Worm (Caenorhabditis elegans) whole organism, L1 larva: Measurements from ENCODE around the gene T04A11.4.

Experiments
- C04F5.9 ChIP-seq: sonication (generic microtip); optimal IDR thresholded peaks from 2 replicates; lab custom pipeline; 2016; ENCODE audit warnings: missing genetic modification characterization, missing compliant biosample characterization
- C16A3.4 ChIP-seq: fragments of 150-350 bp; optimal IDR thresholded peaks from 2 replicates; lab custom pipeline; 2014; ENCODE audit warnings: missing biosample characterization, missing genetic modification characterization
- F16B12.6 ChIP-seq: fragments of 150-350 bp; optimal IDR thresholded peaks from 2 replicates; lab custom pipeline; 2014; ENCODE audit warnings: missing biosample characterization, missing genetic modification characterization
- Y116A8C.19 ChIP-seq: sonication (generic microtip); optimal IDR thresholded peaks from 2 replicates; lab custom pipeline; 2016; ENCODE audit warnings: missing compliant biosample characterization, missing genetic modification characterization, borderline replicate concordance
- aha-1 ChIP-seq: fragments of 150-350 bp; optimal IDR thresholded peaks from 2 replicates; lab custom pipeline; 2014; ENCODE audit warnings: missing biosample characterization, missing genetic modification characterization
- alr-1 ChIP-seq: fragments of 200-800 bp; sonication (Bioruptor generic); optimal IDR thresholded peaks from 2 replicates; lab custom pipeline; 2018; ENCODE audit warnings: borderline replicate concordance, mild to moderate bottlenecking, missing genetic modification characterization, missing compliant biosample characterization
- blmp-1 ChIP-seq: fragments of 150-350 bp; optimal IDR thresholded peaks from 2 replicates; lab custom pipeline; 2014; ENCODE audit warnings: missing biosample characterization, missing genetic modification characterization
- ceh-82 ChIP-seq, 3 experiments: fragments of 150-350 bp in 1 of 3; sonication (generic microtip) in 2 of 3; optimal IDR thresholded peaks; 2 replicates each; lab custom pipeline; 2014 to 2017; ENCODE audit warnings: missing biosample characterization in 3 of 3, missing genetic modification characterization in 3 of 3
- ceh-90 ChIP-seq: sonication (generic microtip); optimal IDR thresholded peaks from 2 replicates; lab custom pipeline; 2016; ENCODE audit warnings: missing genetic modification characterization, missing compliant biosample characterization
- ces-1 ChIP-seq: fragments of 150-350 bp; optimal IDR thresholded peaks from 2 replicates; lab custom pipeline; 2014; ENCODE audit warnings: missing biosample characterization, missing genetic modification reagents, missing genetic modification characterization
- dsc-1 ChIP-seq: sonication (generic microtip); optimal IDR thresholded peaks from 2 replicates; lab custom pipeline; 2016; ENCODE audit warnings: mild to moderate bottlenecking, missing genetic modification characterization, missing compliant biosample characterization
- efl-3 ChIP-seq: fragments of 200-800 bp; sonication (Bioruptor generic); optimal IDR thresholded peaks from 2 replicates; lab custom pipeline; 2018; ENCODE audit warnings: mild to moderate bottlenecking, missing genetic modification characterization, missing compliant biosample characterization
- elt-2 ChIP-seq: sonication (generic microtip); optimal IDR thresholded peaks from 2 replicates; lab custom pipeline; 2016; ENCODE audit warnings: missing genetic modification characterization, mild to moderate bottlenecking, inconsistent platforms, missing compliant biosample characterization, missing genetic modification reagents
- elt-3 ChIP-seq, 6 experiments: fragments of 150-350 bp in 1 of 6; sonication (generic microtip); optimal IDR thresholded peaks; 2 replicates each; lab custom pipeline; 2017 to 2018; ENCODE audit warnings: missing biosample characterization in 6 of 6, missing genetic modification characterization in 6 of 6, inconsistent platforms in 1 of 6
- ets-5 ChIP-seq: fragments of 200-800 bp; sonication (Bioruptor generic); IDR thresholded peaks from 2 replicates; pipeline ENCODE4 v1.3.6; 2022; ENCODE audit warnings: missing genetic modification characterization, missing compliant biosample characterization
- fkh-10 ChIP-seq: sonication (generic microtip); optimal IDR thresholded peaks from 2 replicates; lab custom pipeline; 2017; ENCODE audit warnings: missing biosample characterization, missing genetic modification reagents, missing genetic modification characterization
- fkh-4 ChIP-seq: sonication (generic microtip); optimal IDR thresholded peaks from 2 replicates; lab custom pipeline; 2016; ENCODE audit warnings: missing compliant biosample characterization, missing genetic modification characterization, borderline replicate concordance
- fkh-8 ChIP-seq: sonication (generic microtip); optimal IDR thresholded peaks from 2 replicates; lab custom pipeline; 2016; ENCODE audit warnings: mild to moderate bottlenecking, missing genetic modification characterization, missing compliant biosample characterization
- fos-1 ChIP-seq: fragments of 150-350 bp; optimal IDR thresholded peaks from 2 replicates; lab custom pipeline; 2014; ENCODE audit warnings: missing biosample characterization, missing genetic modification characterization
- hlh-17 ChIP-seq: fragments of 200-800 bp; sonication (Bioruptor generic); optimal IDR thresholded peaks from 2 replicates; lab custom pipeline; 2018; ENCODE audit warnings: missing genetic modification characterization, mild to moderate bottlenecking, missing compliant biosample characterization, moderate library complexity, borderline replicate concordance
- hlh-4 ChIP-seq: sonication (generic microtip); optimal IDR thresholded peaks from 2 replicates; lab custom pipeline; 2016; ENCODE audit warnings: mild to moderate bottlenecking, missing genetic modification characterization, missing compliant biosample characterization
- hpl-2 ChIP-seq: fragments of 150-350 bp; optimal IDR thresholded peaks from 2 replicates; lab custom pipeline; 2014; ENCODE audit warnings: missing biosample characterization, missing genetic modification reagents, missing genetic modification characterization
- irx-1 ChIP-seq: sonication (generic microtip); optimal IDR thresholded peaks from 2 replicates; lab custom pipeline; 2016; ENCODE audit warnings: missing genetic modification characterization, missing compliant biosample characterization
- isw-1 ChIP-seq: fragments of 200-800 bp; sonication (Bioruptor generic); IDR thresholded peaks from 2 replicates; pipeline ENCODE4 v1.3.6; 2022; ENCODE audit warnings: missing genetic modification characterization, missing compliant biosample characterization
- jun-1 ChIP-seq: fragments of 150-350 bp; optimal IDR thresholded peaks from 2 replicates; lab custom pipeline; 2014; ENCODE audit warnings: missing biosample characterization, missing genetic modification reagents, missing genetic modification characterization
- lin-14 ChIP-seq: fragments of 200-800 bp; sonication (Bioruptor generic); optimal IDR thresholded peaks from 2 replicates; lab custom pipeline; 2018; ENCODE audit warnings: mild to moderate bottlenecking, missing genetic modification characterization, moderate library complexity, missing compliant biosample characterization
- lin-15B ChIP-seq: fragments of 150-350 bp; sonication (generic microtip); optimal IDR thresholded peaks from 3 replicates; lab custom pipeline; 2014; ENCODE audit warnings: missing biosample characterization, missing genetic modification characterization
- mab-9 ChIP-seq: fragments of 200-800 bp; sonication (Bioruptor generic); IDR thresholded peaks from 2 replicates; pipeline ENCODE4 v1.3.6; 2022; ENCODE audit warnings: missing genetic modification reagents, missing genetic modification characterization, missing compliant biosample characterization
- mdl-1 ChIP-seq, 2 experiments: fragments of 150-350 bp; optimal IDR thresholded peaks; 2 replicates each; lab custom pipeline; 2014 to 2017; ENCODE audit warnings: missing biosample characterization in 2 of 2, missing genetic modification characterization in 2 of 2, inconsistent platforms in 1 of 2
- mep-1 ChIP-seq: fragments of 150-350 bp; optimal IDR thresholded peaks from 2 replicates; lab custom pipeline; 2014; ENCODE audit warnings: missing biosample characterization, missing genetic modification characterization
- nhr-11 ChIP-seq: fragments of 150-350 bp; optimal IDR thresholded peaks from 2 replicates; lab custom pipeline; 2014; ENCODE audit warnings: missing biosample characterization, missing genetic modification characterization
- nhr-12 ChIP-seq: sonication (generic microtip); optimal IDR thresholded peaks from 2 replicates; lab custom pipeline; 2017; ENCODE audit warnings: missing biosample characterization, missing genetic modification characterization
- nhr-20 ChIP-seq: sonication (generic microtip); optimal IDR thresholded peaks from 2 replicates; lab custom pipeline; 2016; ENCODE audit warnings: mild to moderate bottlenecking, missing genetic modification characterization, missing compliant biosample characterization
- nhr-28 ChIP-seq: fragments of 150-350 bp; optimal IDR thresholded peaks from 2 replicates; lab custom pipeline; 2014; ENCODE audit warnings: missing biosample characterization, missing genetic modification characterization
- nhr-71 ChIP-seq: sonication (generic microtip); optimal IDR thresholded peaks from 2 replicates; lab custom pipeline; 2016; ENCODE audit warnings: mild to moderate bottlenecking, missing genetic modification characterization, moderate library complexity, missing compliant biosample characterization
- nhr-76 ChIP-seq: sonication (generic microtip); optimal IDR thresholded peaks from 2 replicates; lab custom pipeline; 2017; ENCODE audit warnings: missing biosample characterization, missing genetic modification characterization
- nhr-77 ChIP-seq: fragments of 150-350 bp; optimal IDR thresholded peaks from 2 replicates; lab custom pipeline; 2014; ENCODE audit warnings: missing biosample characterization, missing genetic modification characterization
- nhr-84 ChIP-seq: sonication (generic microtip); optimal IDR thresholded peaks from 2 replicates; lab custom pipeline; 2017; ENCODE audit warnings: missing biosample characterization, missing genetic modification characterization
- nhr-85 ChIP-seq: sonication (generic microtip); peaks from one replicate; lab custom pipeline; 2016; ENCODE audit warnings: missing genetic modification characterization, inconsistent platforms, missing compliant biosample characterization
- nhr-90 ChIP-seq: sonication (generic microtip); optimal IDR thresholded peaks from 2 replicates; lab custom pipeline; 2016; ENCODE audit warnings: mild to moderate bottlenecking, missing genetic modification characterization, missing compliant biosample characterization; ENCODE audit not compliant: poor library complexity
- pag-3 ChIP-seq: sonication (generic microtip); optimal IDR thresholded peaks from 2 replicates; lab custom pipeline; 2017; ENCODE audit warnings: missing genetic modification characterization, mild to moderate bottlenecking, missing compliant biosample characterization, antibody characterized with exemption, borderline replicate concordance; ENCODE audit not compliant: insufficient read depth
- rnt-1 ChIP-seq: sonication (generic microtip); optimal IDR thresholded peaks from 2 replicates; lab custom pipeline; 2016; ENCODE audit warnings: mild to moderate bottlenecking, missing genetic modification characterization, moderate library complexity, missing compliant biosample characterization
- skn-1 ChIP-seq: fragments of 150-350 bp; optimal IDR thresholded peaks from 2 replicates; lab custom pipeline; 2014; ENCODE audit warnings: missing biosample characterization, missing genetic modification characterization
- snu-23 ChIP-seq: sonication (generic microtip); optimal IDR thresholded peaks from 2 replicates; lab custom pipeline; 2016; ENCODE audit warnings: missing genetic modification characterization, missing compliant biosample characterization
- sox-4 ChIP-seq: sonication (generic microtip); optimal IDR thresholded peaks from 2 replicates; lab custom pipeline; 2016; ENCODE audit warnings: missing genetic modification characterization, missing compliant biosample characterization
- sptf-1 ChIP-seq: fragments of 150-350 bp; optimal IDR thresholded peaks from 2 replicates; lab custom pipeline; 2014; ENCODE audit warnings: missing biosample characterization, missing genetic modification characterization
- swsn-7 ChIP-seq: sonication (generic microtip); optimal IDR thresholded peaks from 2 replicates; lab custom pipeline; 2016; ENCODE audit warnings: missing genetic modification characterization, missing compliant biosample characterization
- tlp-1 ChIP-seq: fragments of 150-350 bp; optimal IDR thresholded peaks from 2 replicates; lab custom pipeline; 2014; ENCODE audit warnings: missing biosample characterization, missing genetic modification characterization
- unc-30 ChIP-seq: sonication (generic microtip); optimal IDR thresholded peaks from 2 replicates; lab custom pipeline; 2017; ENCODE audit warnings: missing biosample characterization, missing genetic modification characterization
- unc-62 ChIP-seq: fragments of 150-350 bp; optimal IDR thresholded peaks from 2 replicates; lab custom pipeline; 2014; ENCODE audit warnings: missing biosample characterization, missing genetic modification reagents, missing genetic modification characterization
- unc-86 ChIP-seq: sonication (generic microtip); optimal IDR thresholded peaks from 2 replicates; lab custom pipeline; 2016; ENCODE audit warnings: missing genetic modification characterization, missing compliant biosample characterization
- unc-98 ChIP-seq: fragments of 200-800 bp; sonication (Bioruptor generic); IDR thresholded peaks from 2 replicates; pipeline ENCODE4 v1.3.6; 2022; ENCODE audit warnings: missing genetic modification characterization, missing compliant biosample characterization
- zag-1 ChIP-seq: fragments of 150-350 bp; optimal IDR thresholded peaks from 2 replicates; lab custom pipeline; 2014; ENCODE audit warnings: missing biosample characterization, missing genetic modification characterization
- ztf-11 ChIP-seq, 2 experiments: sonication (generic microtip); optimal IDR thresholded peaks; 2 replicates each; lab custom pipeline; 2016 to 2017; ENCODE audit warnings: missing genetic modification characterization in 2 of 2, missing biosample characterization in 1 of 2, missing compliant biosample characterization in 1 of 2
- ztf-4 ChIP-seq: fragments of 150-350 bp; optimal IDR thresholded peaks from 2 replicates; lab custom pipeline; 2014; ENCODE audit warnings: missing biosample characterization, missing genetic modification characterization

Gene T04A11.4

ce11 chrIV:12467761-12468160 is 16.6 kb downstream of the T04A11.4 start:
- no peak for TF ChIP-seq fos-1
- TF ChIP-seq isw-1 (GFP tag; lab: Robert Waterston, UW): no peak
- no peak for TF ChIP-seq mep-1 (tag; lab: Kevin White, UChicago)
- TF ChIP-seq elt-2 (tag; lab: Kevin White, UChicago): no peak
- no peak for TF ChIP-seq hlh-4 (tag; lab: Kevin White, UChicago)
- no peak for TF ChIP-seq pag-3 (tag; lab: Kevin White, UChicago)
- no peak for TF ChIP-seq tlp-1 (tag; lab: Kevin White, UChicago)
- TF ChIP-seq ztf-11 (tag; optimal IDR thresholded peaks at IDR 0.05; lab: Kevin White, UChicago): no peak
- no peak for TF ChIP-seq Y116A8C.19 (tag; lab: Kevin White, UChicago)
- TF ChIP-seq unc-86: no peak
- TF ChIP-seq nhr-20: peak; percentile 23
- TF ChIP-seq snu-23 (GFP tag; lab: Kevin White, UChicago): peak; percentile 19
- no peak for TF ChIP-seq fkh-4 (tag; lab: Kevin White, UChicago)
- TF ChIP-seq C04F5.9: no peak
- TF ChIP-seq F16B12.6 (tag; lab: Kevin White, UChicago): no peak
- no peak for TF ChIP-seq fkh-8 (tag; lab: Kevin White, UChicago)
- TF ChIP-seq dsc-1 (tag; lab: Kevin White, UChicago): no peak
- TF ChIP-seq nhr-84: no peak
- TF ChIP-seq nhr-85 (tag; lab: Kevin White, UChicago): peak; percentile 83
- no peak for TF ChIP-seq jun-1 (tag; lab: Kevin White, UChicago)
- TF ChIP-seq nhr-71 (tag; lab: Kevin White, UChicago): peak; percentile 3
- no peak for TF ChIP-seq ceh-82 (tag; optimal IDR thresholded peaks at IDR 0.05; lab: Kevin White, UChicago)
- TF ChIP-seq hpl-2 (GFP tag; lab: Kevin White, UChicago): no peak
- no peak for TF ChIP-seq unc-30 (tag; lab: Kevin White, UChicago)
- no peak for TF ChIP-seq rnt-1 (tag; lab: Kevin White, UChicago)
- no peak for TF ChIP-seq efl-3
- peak; percentile 40 for TF ChIP-seq blmp-1 (tag; lab: Kevin White, UChicago)
- TF ChIP-seq ces-1 (GFP tag; lab: Kevin White, UChicago): no peak
- TF ChIP-seq swsn-7 (tag; lab: Kevin White, UChicago): no peak
- no peak for TF ChIP-seq mab-9 (GFP tag; lab: Robert Waterston, UW)
- no peak for TF ChIP-seq zag-1 (tag; lab: Kevin White, UChicago)
- TF ChIP-seq sptf-1 (tag; lab: Kevin White, UChicago): no peak
- TF ChIP-seq nhr-12 (tag; lab: Kevin White, UChicago): no peak
- TF ChIP-seq unc-98: no peak
- no peak for TF ChIP-seq irx-1 (tag; lab: Kevin White, UChicago)
- no peak for TF ChIP-seq nhr-11 (tag; lab: Kevin White, UChicago)
- peak in 1 of 6 experiments; percentile 53 for TF ChIP-seq elt-3 (tag; optimal IDR thresholded peaks at IDR 0.05; lab: Kevin White, UChicago)
- TF ChIP-seq nhr-28 (tag; lab: Kevin White, UChicago): no peak
- TF ChIP-seq nhr-90 (tag; lab: Kevin White, UChicago): no peak
- no peak for TF ChIP-seq hlh-17 (GFP tag; lab: Kevin White, UChicago)
- no peak for TF ChIP-seq mdl-1 (tag; optimal IDR thresholded peaks at IDR 0.05; lab: Kevin White, UChicago)
- TF ChIP-seq C16A3.4 (tag; lab: Kevin White, UChicago): no peak
- TF ChIP-seq ceh-90 (tag; lab: Kevin White, UChicago): no peak
- TF ChIP-seq lin-14 (GFP tag; lab: Kevin White, UChicago): peak; percentile 79
- TF ChIP-seq nhr-76 (tag; lab: Kevin White, UChicago): no peak
- no peak for TF ChIP-seq sox-4 (tag; lab: Kevin White, UChicago)
- TF ChIP-seq fkh-10: no peak
- TF ChIP-seq skn-1 (tag; lab: Kevin White, UChicago): no peak
- TF ChIP-seq ets-5 (GFP tag; lab: Robert Waterston, UW): no peak
- no peak for TF ChIP-seq ztf-4 (tag; lab: Kevin White, UChicago)
- TF ChIP-seq aha-1: no peak
- TF ChIP-seq unc-62 (GFP tag; lab: Kevin White, UChicago): no peak
- TF ChIP-seq alr-1: no peak
- TF ChIP-seq lin-15B (tag; lab: Kevin White, UChicago): no peak
- no peak for TF ChIP-seq nhr-77
